Worm (Caenorhabditis elegans): Measurements from ENCODE around the gene Y37E11B.1.

- TF ChIP-seq ets-4 (tag; optimal IDR thresholded peaks at IDR 0.05) (no peak), fax-1 (tag; optimal IDR thresholded peaks at IDR 0.05) (no peak), ama-1 (optimal IDR thresholded peaks at IDR 0.05) (no peak), ref-2 (tag; optimal IDR thresholded peaks at IDR 0.05) (no peak), pha-4 (tag; optimal IDR thresholded peaks at IDR 0.05) (no peak)
These were observed 14.5 kb upstream of the Y37E11B.1 start, which contains the start of gene sre-5 for ce11 chrIV:3564901-3565300.
